Worm (Caenorhabditis elegans): ENCODE data around the gene F46F2.5.

- no peak for TF ChIP-seq F33H1.4 (GFP tag; IDR thresholded peaks at IDR 0.05)
- no peak for TF ChIP-seq hmg-1.2 (GFP tag; IDR thresholded peaks at IDR 0.05)
- no peak for TF ChIP-seq ztf-22 (GFP tag; optimal IDR thresholded peaks at IDR 0.05)
- no peak for TF ChIP-seq nhr-179 (tag; optimal IDR thresholded peaks at IDR 0.05)
These were observed 1.6 kb downstream of the F46F2.5 start for ce11 chrX:15264149-15264548.

All from whole organism, young adult.